Worm (Caenorhabditis elegans) whole organism, L4 larva: ENCODE results near the gene B0546.5.

Experiments used
- daf-12 ChIP-seq: fragments of 150-350 bp; optimal IDR thresholded peaks from 2 replicates; lab custom pipeline; 2014; ENCODE audit warnings: missing biosample characterization, missing genetic modification reagents, missing genetic modification characterization
- jun-1 ChIP-seq: fragments of 150-350 bp; optimal IDR thresholded peaks from 2 replicates; lab custom pipeline; 2014; ENCODE audit warnings: missing biosample characterization, missing genetic modification reagents, missing genetic modification characterization
- lsy-2 ChIP-seq, 2 experiments: fragments of 150-350 bp in 1 of 2; sonication (generic microtip) in 1 of 2; optimal IDR thresholded peaks; 2 replicates each; lab custom pipeline; 2014 to 2017; ENCODE audit warnings: missing biosample characterization in 2 of 2, missing genetic modification characterization in 2 of 2
- mdl-1 ChIP-seq, 2 experiments: fragments of 150-350 bp in 1 of 2; sonication (generic microtip) in 1 of 2; optimal IDR thresholded peaks; 2 replicates each; lab custom pipeline; 2014 to 2017; ENCODE audit warnings: missing biosample characterization in 2 of 2, missing genetic modification characterization in 2 of 2
- mes-2 ChIP-seq: sonication (generic microtip); optimal IDR thresholded peaks from 2 replicates; lab custom pipeline; 2016; ENCODE audit warnings: missing genotype, mild to moderate bottlenecking, missing genetic modification characterization, missing compliant biosample characterization; ENCODE audit not compliant: poor library complexity, severe bottlenecking
- mxl-2 ChIP-seq: fragments of 200-800 bp; sonication (Bioruptor generic); conservative IDR thresholded peaks from 2 replicates; pipeline ENCODE4 v1.3.6; 2022; ENCODE audit warnings: missing genetic modification reagents, missing genetic modification characterization, missing compliant biosample characterization
- nhr-237 ChIP-seq: sonication (generic microtip); optimal IDR thresholded peaks from 2 replicates; lab custom pipeline; 2017; ENCODE audit warnings: missing biosample characterization, missing genetic modification characterization
- nhr-28 ChIP-seq: fragments of 150-350 bp; optimal IDR thresholded peaks from 2 replicates; lab custom pipeline; 2014; ENCODE audit warnings: missing biosample characterization, missing genetic modification characterization
- nhr-77 ChIP-seq: fragments of 150-350 bp; optimal IDR thresholded peaks from 2 replicates; lab custom pipeline; 2014; ENCODE audit warnings: missing biosample characterization, missing genetic modification characterization
- pqm-1 ChIP-seq: sonication (generic microtip); optimal IDR thresholded peaks from 2 replicates; lab custom pipeline; 2017; ENCODE audit warnings: missing biosample characterization, missing genetic modification characterization
- unc-62 ChIP-seq, 3 experiments: fragments of 150-350 bp in 1 of 3; sonication (generic microtip); optimal IDR thresholded peaks in 2 of 3; peaks in 1 of 3; 1 replicate in 1 of 3; 2 replicates in 2 of 3; lab custom pipeline; 2014 to 2017; ENCODE audit warnings: missing biosample characterization in 3 of 3, missing genetic modification characterization in 3 of 3, missing genetic modification reagents in 3 of 3, missing genotype in 1 of 3
- zag-1 ChIP-seq: fragments of 150-350 bp; optimal IDR thresholded peaks from 2 replicates; lab custom pipeline; 2014; ENCODE audit warnings: missing biosample characterization, missing genetic modification characterization

DNA sequence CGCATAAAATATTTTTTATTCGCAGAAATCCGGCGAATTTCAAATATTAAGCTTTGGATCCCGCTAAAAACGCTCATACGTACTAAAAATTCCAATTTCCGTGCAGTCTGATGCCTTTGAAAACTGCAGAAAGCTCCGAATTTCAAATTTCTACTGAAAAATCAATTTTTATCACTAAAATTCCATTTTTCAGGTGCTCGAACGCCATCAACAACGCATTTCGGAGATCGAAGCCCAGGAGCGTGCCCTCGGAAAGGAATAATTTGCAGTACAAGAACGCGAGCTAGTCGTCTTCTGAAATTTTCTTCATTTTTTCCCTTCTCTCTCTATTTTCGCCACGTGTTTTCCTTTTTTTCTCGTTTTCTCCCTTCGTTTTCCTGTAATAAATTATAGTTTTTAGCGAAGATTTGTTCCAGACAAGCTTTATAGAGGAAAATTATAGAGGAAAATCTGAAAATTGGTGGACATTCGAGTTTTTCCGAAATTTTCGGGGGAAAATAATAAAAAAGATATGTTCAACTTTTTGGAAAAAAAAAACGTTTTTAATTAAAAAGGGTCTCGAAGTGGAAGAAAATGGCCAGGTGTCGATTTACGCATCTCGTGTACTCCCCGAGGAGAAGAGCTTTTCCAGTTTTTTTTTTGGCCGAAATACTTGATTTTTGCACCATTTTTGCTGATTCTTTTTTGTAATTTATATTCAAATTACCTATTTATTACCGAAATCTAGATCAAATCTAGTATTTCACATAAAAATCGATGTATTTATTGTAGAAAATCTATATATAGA is 3.2 kb downstream of the B0546.5 start:
- TF ChIP-seq mes-2 (tag; lab: Kevin White, UChicago), result no peak
- no peak for TF ChIP-seq mdl-1 (tag; optimal IDR thresholded peaks at IDR 0.05; lab: Kevin White, UChicago)
- no peak for TF ChIP-seq pqm-1 (tag; lab: Kevin White, UChicago)
- no peak for TF ChIP-seq jun-1 (tag; lab: Kevin White, UChicago)
- TF ChIP-seq mxl-2 (GFP tag; lab: Robert Waterston, UW), result no peak
- TF ChIP-seq nhr-77 (tag; lab: Kevin White, UChicago), result no peak
- no peak for TF ChIP-seq nhr-28 (tag; lab: Kevin White, UChicago)
- no peak for TF ChIP-seq zag-1 (tag; lab: Kevin White, UChicago)
- TF ChIP-seq unc-62 (GFP tag; optimal IDR thresholded peaks at IDR 0.05 in 1 of 2; lab: Kevin White, UChicago), result peak in 1 of 2 experiments; percentile 92
- TF ChIP-seq unc-62 (tag; optimal IDR thresholded peaks at IDR 0.05; lab: Kevin White, UChicago), result no peak
- no peak for TF ChIP-seq nhr-237
- TF ChIP-seq daf-12 (tag; lab: Kevin White, UChicago), result no peak
- TF ChIP-seq lsy-2 (tag; optimal IDR thresholded peaks at IDR 0.05; lab: Kevin White, UChicago), result no peak
